Worm (Caenorhabditis elegans) whole organism, L3 larva: ENCODE measurements around the gene str-93.

Experiments used
- ZK546.5 ChIP-seq: sonication (generic microtip); optimal IDR thresholded peaks from 2 replicates; lab custom pipeline; 2017; ENCODE audit warnings: missing biosample characterization, missing genetic modification characterization
- aly-2 ChIP-seq: fragments of 150-350 bp; optimal IDR thresholded peaks from 2 replicates; lab custom pipeline; 2014; ENCODE audit warnings: missing biosample characterization, missing genetic modification characterization
- ama-1 ChIP-seq: fragments of 150-350 bp; optimal IDR thresholded peaks from 2 replicates; lab custom pipeline; 2018
- ceh-16 ChIP-seq: sonication (generic microtip); optimal IDR thresholded peaks from 2 replicates; lab custom pipeline; 2017; ENCODE audit warnings: missing biosample characterization, missing genetic modification characterization
- ceh-28 ChIP-seq: fragments of 150-350 bp; optimal IDR thresholded peaks from 2 replicates; lab custom pipeline; 2014; ENCODE audit warnings: missing biosample characterization, missing genetic modification reagents, missing genetic modification characterization
- ceh-82 ChIP-seq: fragments of 150-350 bp; optimal IDR thresholded peaks from 2 replicates; lab custom pipeline; 2014; ENCODE audit warnings: missing biosample characterization, missing genetic modification characterization
- ceh-9 ChIP-seq: sonication (generic microtip); optimal IDR thresholded peaks from 2 replicates; lab custom pipeline; 2018; ENCODE audit warnings: missing biosample characterization, missing genetic modification characterization
- daf-12 ChIP-seq: fragments of 150-350 bp; optimal IDR thresholded peaks from 2 replicates; lab custom pipeline; 2014; ENCODE audit warnings: missing biosample characterization, missing genetic modification reagents, missing genetic modification characterization
- egl-27 ChIP-seq: sonication (generic microtip); optimal IDR thresholded peaks from 4 replicates; lab custom pipeline; 2017; ENCODE audit warnings: missing biosample characterization, missing genetic modification reagents, missing genetic modification characterization
- egl-5 ChIP-seq: fragments of 150-350 bp; optimal IDR thresholded peaks from 2 replicates; lab custom pipeline; 2017; ENCODE audit warnings: missing biosample characterization, missing genetic modification reagents, missing genetic modification characterization, inconsistent platforms
- elt-1 ChIP-seq: fragments of 150-350 bp; optimal IDR thresholded peaks from 2 replicates; lab custom pipeline; 2014; ENCODE audit warnings: missing biosample characterization, missing genetic modification characterization
- elt-2 ChIP-seq: sonication (generic microtip); optimal IDR thresholded peaks from 2 replicates; lab custom pipeline; 2016; ENCODE audit warnings: missing genetic modification reagents, mild to moderate bottlenecking, missing genetic modification characterization, missing compliant biosample characterization
- fkh-10 ChIP-seq: sonication (generic microtip); optimal IDR thresholded peaks from 2 replicates; lab custom pipeline; 2017; ENCODE audit warnings: missing biosample characterization, missing genetic modification reagents, missing genetic modification characterization
- fkh-2 ChIP-seq: fragments of 150-350 bp; optimal IDR thresholded peaks from 2 replicates; lab custom pipeline; 2014; ENCODE audit warnings: missing biosample characterization, missing genetic modification reagents, missing genetic modification characterization
- hmg-11 ChIP-seq: sonication (generic microtip); optimal IDR thresholded peaks from 2 replicates; lab custom pipeline; 2016; ENCODE audit warnings: missing genetic modification characterization, missing compliant biosample characterization
- jun-1 ChIP-seq: fragments of 150-350 bp; optimal IDR thresholded peaks from 2 replicates; lab custom pipeline; 2014; ENCODE audit warnings: missing biosample characterization, missing genetic modification reagents, missing genetic modification characterization
- lin-15B ChIP-seq: fragments of 150-350 bp; optimal IDR thresholded peaks from 2 replicates; lab custom pipeline; 2014; ENCODE audit warnings: missing biosample characterization, missing genetic modification characterization
- lin-39 ChIP-seq: fragments of 150-350 bp; optimal IDR thresholded peaks from 2 replicates; lab custom pipeline; 2018; ENCODE audit warnings: missing biosample characterization, missing genetic modification reagents, missing genetic modification characterization
- lsy-12 ChIP-seq: sonication (generic microtip); optimal IDR thresholded peaks from 2 replicates; lab custom pipeline; 2016; ENCODE audit warnings: mild to moderate bottlenecking, missing genetic modification characterization, missing compliant biosample characterization
- mdl-1 ChIP-seq: fragments of 150-350 bp; optimal IDR thresholded peaks from 2 replicates; lab custom pipeline; 2014; ENCODE audit warnings: missing biosample characterization, missing genetic modification characterization
- nfya-1 ChIP-seq: sonication (generic microtip); optimal IDR thresholded peaks from 2 replicates; lab custom pipeline; 2017; ENCODE audit warnings: missing genetic modification characterization, mild to moderate bottlenecking, missing compliant biosample characterization, antibody characterized with exemption, moderate library complexity; ENCODE audit not compliant: insufficient read depth
- nhr-11 ChIP-seq: fragments of 150-350 bp; optimal IDR thresholded peaks from 2 replicates; lab custom pipeline; 2014; ENCODE audit warnings: missing biosample characterization, missing genetic modification characterization
- nhr-12 ChIP-seq: fragments of 150-350 bp; optimal IDR thresholded peaks from 2 replicates; lab custom pipeline; 2014; ENCODE audit warnings: missing biosample characterization, missing genetic modification characterization
- nhr-23 ChIP-seq: fragments of 150-350 bp; optimal IDR thresholded peaks from 2 replicates; lab custom pipeline; 2014; ENCODE audit warnings: missing biosample characterization, missing genetic modification reagents, missing genetic modification characterization
- nhr-237 ChIP-seq: fragments of 150-350 bp; optimal IDR thresholded peaks from 2 replicates; lab custom pipeline; 2014; ENCODE audit warnings: missing biosample characterization, missing genetic modification characterization
- nhr-28 ChIP-seq: fragments of 150-350 bp; optimal IDR thresholded peaks from 2 replicates; lab custom pipeline; 2014; ENCODE audit warnings: missing biosample characterization, missing genetic modification characterization
- nhr-43 ChIP-seq: sonication (generic microtip); optimal IDR thresholded peaks from 2 replicates; lab custom pipeline; 2016; ENCODE audit warnings: mild to moderate bottlenecking, missing genetic modification characterization, missing compliant biosample characterization; ENCODE audit not compliant: poor library complexity, severe bottlenecking
- nhr-67 ChIP-seq: fragments of 150-350 bp; optimal IDR thresholded peaks from 2 replicates; lab custom pipeline; 2014; ENCODE audit warnings: missing biosample characterization, missing genetic modification characterization
- pha-4 ChIP-seq: fragments of 150-350 bp; optimal IDR thresholded peaks from 2 replicates; lab custom pipeline; 2014; ENCODE audit warnings: missing biosample characterization, missing genetic modification reagents, missing genetic modification characterization
- pqm-1 ChIP-seq: fragments of 150-350 bp; optimal IDR thresholded peaks from 2 replicates; lab custom pipeline; 2017; ENCODE audit warnings: missing biosample characterization, missing genetic modification characterization, inconsistent platforms
- skn-1 ChIP-seq: fragments of 150-350 bp; optimal IDR thresholded peaks from 2 replicates; lab custom pipeline; 2014; ENCODE audit warnings: missing biosample characterization, missing genetic modification characterization
- snpc-4 ChIP-seq: fragments of 150-350 bp; optimal IDR thresholded peaks from 2 replicates; lab custom pipeline; 2014; ENCODE audit warnings: missing biosample characterization, missing genetic modification characterization
- tbx-2 ChIP-seq: sonication (generic microtip); optimal IDR thresholded peaks from 2 replicates; lab custom pipeline; 2016; ENCODE audit warnings: mild to moderate bottlenecking, missing genetic modification characterization, missing compliant biosample characterization
- unc-39 ChIP-seq: sonication (generic microtip); optimal IDR thresholded peaks from 4 replicates; lab custom pipeline; 2017; ENCODE audit warnings: missing biosample characterization, missing genetic modification characterization
- unc-62 ChIP-seq: fragments of 150-350 bp; sonication (generic microtip); optimal IDR thresholded peaks from 4 replicates; lab custom pipeline; 2014; ENCODE audit warnings: missing biosample characterization, missing genetic modification reagents, missing genetic modification characterization
- ztf-11 ChIP-seq: fragments of 150-350 bp; optimal IDR thresholded peaks from 2 replicates; lab custom pipeline; 2014; ENCODE audit warnings: missing biosample characterization, missing genetic modification characterization
- ztf-4 ChIP-seq: fragments of 150-350 bp; optimal IDR thresholded peaks from 2 replicates; lab custom pipeline; 2014; ENCODE audit warnings: missing biosample characterization, missing genetic modification characterization

The str-93 gene

ce11 chrV:17673343-17673742, at the start of gene str-93:
str-93 (minus strand) TSS chrV:17673443.
- no peak for TF ChIP-seq fkh-2 (tag; lab: Kevin White, UChicago)
- no peak for TF ChIP-seq unc-39 (tag; lab: Kevin White, UChicago)
- TF ChIP-seq ceh-9 (tag; lab: Kevin White, UChicago): no peak
- no peak for TF ChIP-seq nhr-11 (tag; lab: Kevin White, UChicago)
- TF ChIP-seq unc-62: no peak
- no peak for TF ChIP-seq lin-15B
- no peak for TF ChIP-seq ztf-4 (tag; lab: Kevin White, UChicago)
- no peak for TF ChIP-seq aly-2 (tag; lab: Kevin White, UChicago)

DNA sequence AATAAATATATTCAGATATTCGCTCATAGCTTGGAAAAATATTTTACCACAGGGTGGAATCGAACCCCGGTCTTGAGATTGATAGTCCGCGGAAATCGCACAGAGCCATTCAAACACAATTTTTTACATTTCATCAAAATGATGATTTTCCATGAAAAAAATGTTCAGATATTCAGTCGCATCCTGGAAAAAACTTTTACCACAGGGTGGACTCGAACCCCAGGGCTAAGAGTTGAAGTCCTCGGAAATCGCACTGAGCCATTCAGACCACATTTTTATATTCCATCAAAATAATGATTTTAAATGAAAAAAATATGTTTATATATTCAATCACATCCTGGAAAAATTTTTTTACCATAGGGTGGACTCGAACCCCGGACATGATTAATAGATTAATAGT, 49.3 kb upstream of the str-93 start:
- TF ChIP-seq fkh-2 (tag; lab: Kevin White, UChicago): no peak
- TF ChIP-seq mdl-1: no peak
- no peak for TF ChIP-seq nhr-28 (tag; lab: Kevin White, UChicago)
- TF ChIP-seq tbx-2 (tag; lab: Kevin White, UChicago): no peak
- no peak for TF ChIP-seq nhr-11 (tag; lab: Kevin White, UChicago)
- TF ChIP-seq elt-1 (tag; lab: Kevin White, UChicago): no peak
- no peak for TF ChIP-seq lsy-12 (tag; lab: Kevin White, UChicago)
- TF ChIP-seq unc-62: no peak
- TF ChIP-seq jun-1: no peak
- TF ChIP-seq ZK546.5 (tag; lab: Kevin White, UChicago): no peak
- no peak for TF ChIP-seq ama-1 (lab: Kevin White, UChicago)
- no peak for TF ChIP-seq fkh-10 (GFP tag; lab: Kevin White, UChicago)
- TF ChIP-seq skn-1: no peak
- TF ChIP-seq ceh-16: no peak
- TF ChIP-seq snpc-4 (tag; lab: Kevin White, UChicago): no peak
- no peak for TF ChIP-seq nhr-237 (tag; lab: Kevin White, UChicago)
- TF ChIP-seq, all 47 proteins: peak for 0

ce11 chrV:17721709-17722108, 48.5 kb upstream of the str-93 start:
- TF ChIP-seq elt-2 (tag; lab: Kevin White, UChicago): peak; percentile 99
- TF ChIP-seq pqm-1 (tag; lab: Kevin White, UChicago): peak; percentile 98
- TF ChIP-seq ceh-28 (tag; lab: Kevin White, UChicago): peak; percentile 19
- peak; percentile 35 for TF ChIP-seq egl-27 (tag; lab: Kevin White, UChicago)
- TF ChIP-seq lin-15B: no peak
- TF ChIP-seq hmg-11 (tag; lab: Kevin White, UChicago): no peak
- TF ChIP-seq egl-5: no peak
- TF ChIP-seq pha-4 (tag; lab: Kevin White, UChicago): peak; percentile 47
- TF ChIP-seq jun-1: peak; percentile 84
- TF ChIP-seq, all 47 proteins: peak for 6

ce11 chrV:17718647-17719046, 45.4 kb upstream of the str-93 start, which contains the start of gene str-77:
str-77 (plus strand) TSS chrV:17718947.
- no peak for TF ChIP-seq nhr-28 (tag; lab: Kevin White, UChicago)
- no peak for TF ChIP-seq pha-4 (tag; lab: Kevin White, UChicago)
- no peak for TF ChIP-seq nhr-43 (tag; lab: Kevin White, UChicago)
- no peak for TF ChIP-seq ceh-82
- TF ChIP-seq nhr-23 (tag; lab: Kevin White, UChicago): no peak
- no peak for TF ChIP-seq ztf-11 (tag; lab: Kevin White, UChicago)
- TF ChIP-seq ceh-28 (tag; lab: Kevin White, UChicago): no peak
- TF ChIP-seq nfya-1: no peak

DNA sequence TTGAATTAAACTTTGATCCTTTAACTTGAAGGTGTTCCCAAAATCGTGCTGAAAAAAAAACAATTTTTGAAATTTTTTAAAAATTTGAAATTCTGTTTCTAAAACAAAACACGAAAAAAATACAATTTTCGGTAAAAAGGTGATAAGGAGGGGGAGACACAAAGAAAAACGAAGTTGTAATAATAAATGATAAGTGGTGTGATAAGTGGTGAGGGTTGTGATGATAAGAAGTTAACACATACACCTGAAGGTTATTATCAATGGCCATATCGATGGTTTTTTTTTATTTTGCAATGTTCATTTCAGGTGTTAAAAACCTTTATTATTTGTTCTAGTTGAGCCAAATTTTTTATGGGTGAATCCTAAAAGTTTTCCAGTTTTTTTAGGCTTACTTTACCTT, 41.1 kb upstream of the str-93 start, which contains the start of gene twk-33:
TSS of gene twk-33 (minus strand) at position 48 of the 400 bp plus-strand sequence.
- TF ChIP-seq elt-2 (tag; lab: Kevin White, UChicago) (peak; percentile 97), pqm-1 (tag; lab: Kevin White, UChicago) (peak; percentile 91), nfya-1 (no peak), jun-1 (no peak)

ce11 chrV:17712349-17712748, 39.1 kb upstream of the str-93 start:
- TF ChIP-seq ceh-16 (no peak), lin-39 (tag; lab: Kevin White, UChicago) (no peak), nhr-67 (no peak), elt-1 (tag; lab: Kevin White, UChicago) (no peak), nhr-12 (tag; lab: Kevin White, UChicago) (no peak), ztf-4 (tag; lab: Kevin White, UChicago) (no peak), nhr-28 (tag; lab: Kevin White, UChicago) (no peak), nhr-11 (tag; lab: Kevin White, UChicago) (no peak), daf-12 (tag; lab: Kevin White, UChicago) (no peak), fkh-10 (GFP tag; lab: Kevin White, UChicago) (no peak), skn-1 (no peak)
